Worm (Caenorhabditis elegans): ENCODE data around the gene C31G12.4.
"Not testable (repeated sequence)": the region's sequence is repeated elsewhere in the genome, so short reads cannot be mapped to it uniquely, and the experiment has no call there.

C31G12.4 gene

DNA sequence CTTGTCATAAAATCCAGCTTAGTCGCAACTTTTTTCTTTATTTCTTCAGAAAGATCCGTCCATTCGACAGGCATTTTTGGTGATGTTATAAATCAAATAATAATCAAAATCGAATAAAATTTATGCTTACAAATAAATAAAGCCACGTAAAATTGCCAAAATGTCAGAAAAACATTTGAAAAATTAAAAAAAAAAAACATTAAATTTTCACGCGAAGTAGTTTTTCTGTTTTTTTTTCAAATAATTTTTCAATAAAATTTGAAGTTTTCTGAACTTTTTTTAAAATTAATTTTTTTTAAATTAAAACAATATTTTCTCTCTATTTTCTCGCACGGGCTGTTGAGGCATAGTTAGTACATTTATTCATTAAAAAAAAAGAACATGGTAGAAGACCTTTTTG, at the start of gene C31G12.4:
Gene C31G12.4 (minus strand): TSS at position 101 of the 400 bp plus-strand sequence.
- TF ChIP-seq sptf-1 (tag; optimal IDR thresholded peaks at IDR 0.05) (no peak), nhr-12 (tag; optimal IDR thresholded peaks at IDR 0.05) (no peak), unc-120 (tag; optimal IDR thresholded peaks at IDR 0.05; ENCODE audit: poor library complexity, severe bottlenecking) (no peak), hlh-1 (tag; optimal IDR thresholded peaks at IDR 0.05) (no peak), ham-2 (GFP tag; optimal IDR thresholded peaks at IDR 0.05) (no peak), unc-62 (GFP tag; optimal IDR thresholded peaks at IDR 0.05) (no peak), ces-1 (GFP tag; optimal IDR thresholded peaks at IDR 0.05) (no peak), nhr-76 (tag; optimal IDR thresholded peaks at IDR 0.05) (no peak), ceh-43 (GFP tag; optimal IDR thresholded peaks at IDR 0.05) (no peak), blmp-1 (tag; optimal IDR thresholded peaks at IDR 0.05) (no peak)

- TF ChIP-seq nhr-12 (tag; optimal IDR thresholded peaks at IDR 0.05): no peak
- no peak for TF ChIP-seq sptf-1 (tag; optimal IDR thresholded peaks at IDR 0.05)
- TF ChIP-seq blmp-1 (tag; optimal IDR thresholded peaks at IDR 0.05): no peak
- TF ChIP-seq ceh-83 (GFP tag; optimal IDR thresholded peaks at IDR 0.05): no peak
These were observed 45.8 kb upstream of the C31G12.4 start, which contains the start of gene F16H6.10 for ce11 chrV:18224353-18224752. TSS of gene F16H6.10 (minus strand) at chrV:18224453.

ce11 chrV:18216784-18217183, 38.2 kb upstream of the C31G12.4 start, which contains the start of gene F16H6.9:
TSS of gene F16H6.9 (plus strand) at chrV:18217084.
- not testable (repeated sequence) for TF ChIP-seq ceh-83 (GFP tag; optimal IDR thresholded peaks at IDR 0.05); pha-4 (tag; optimal IDR thresholded peaks at IDR 0.05); nhr-28 (tag; optimal IDR thresholded peaks at IDR 0.05)

ce11 chrV:18216175-18216574, 37.6 kb upstream of the C31G12.4 start, which contains the start of gene F16H6.8:
TSS of gene F16H6.8 (minus strand) at chrV:18216275.
- TF ChIP-seq mab-5 (tag; optimal IDR thresholded peaks at IDR 0.05); elt-1 (tag; optimal IDR thresholded peaks at IDR 0.05; ENCODE audit: borderline replicate concordance, insufficient read depth); bed-3 (GFP tag; optimal IDR thresholded peaks at IDR 0.05): not testable (repeated sequence)

ce11 chrV:18212848-18213247, 34.3 kb upstream of the C31G12.4 start:
- TF ChIP-seq ces-1 (GFP tag; optimal IDR thresholded peaks at IDR 0.05) (no peak), drap-1 (GFP tag; optimal IDR thresholded peaks at IDR 0.05) (no peak), snpc-4 (tag; optimal IDR thresholded peaks at IDR 0.05) (no peak), mab-5 (tag; optimal IDR thresholded peaks at IDR 0.05) (no peak), M03D4.4 (tag; optimal IDR thresholded peaks at IDR 0.05) (no peak), bed-3 (GFP tag; optimal IDR thresholded peaks at IDR 0.05) (no peak), nhr-76 (tag; optimal IDR thresholded peaks at IDR 0.05) (no peak), nhr-2 (tag; optimal IDR thresholded peaks at IDR 0.05) (no peak), mep-1 (tag; optimal IDR thresholded peaks at IDR 0.05) (no peak), ztf-11 (tag; optimal IDR thresholded peaks at IDR 0.05) (no peak), unc-62 (GFP tag; optimal IDR thresholded peaks at IDR 0.05) (no peak), ham-2 (GFP tag; optimal IDR thresholded peaks at IDR 0.05) (no peak), lin-13 (tag; optimal IDR thresholded peaks at IDR 0.05) (no peak), lsy-2 (tag; optimal IDR thresholded peaks at IDR 0.05) (no peak), flh-1 (GFP tag; optimal IDR thresholded peaks at IDR 0.05) (no peak), elt-1 (tag; optimal IDR thresholded peaks at IDR 0.05; ENCODE audit: borderline replicate concordance, insufficient read depth) (no peak), pha-4 (tag; optimal IDR thresholded peaks at IDR 0.05) (no peak), nhr-28 (tag; optimal IDR thresholded peaks at IDR 0.05) (no peak)

DNA sequence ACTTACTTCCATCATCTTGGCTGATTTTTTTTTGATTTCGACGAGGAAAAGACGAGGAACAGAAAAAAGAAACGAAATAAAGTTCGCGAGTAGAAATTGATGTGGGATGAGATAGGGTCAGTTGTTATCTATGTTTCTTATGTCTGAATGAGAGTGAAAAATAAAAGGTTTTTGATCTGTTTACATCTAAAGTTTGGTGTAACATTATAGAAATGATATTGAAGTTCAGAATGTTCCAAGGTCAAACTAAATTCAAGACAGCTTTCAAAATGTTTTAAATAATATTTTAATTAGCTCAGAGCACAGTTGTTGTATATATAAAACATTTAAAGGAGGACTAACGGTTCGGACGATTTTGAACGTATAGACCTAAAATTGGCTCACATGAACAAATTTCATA, 30.5 kb upstream of the C31G12.4 start, which contains the start of gene F16H6.7:
Gene F16H6.7 (minus strand): TSS at position 101 of the 400 bp plus-strand sequence.
- TF ChIP-seq drap-1 (GFP tag; optimal IDR thresholded peaks at IDR 0.05) (no peak), mls-2 (tag; optimal IDR thresholded peaks at IDR 0.05) (no peak), ham-2 (GFP tag; optimal IDR thresholded peaks at IDR 0.05) (no peak), hlh-1 (tag; optimal IDR thresholded peaks at IDR 0.05) (no peak), unc-120 (tag; optimal IDR thresholded peaks at IDR 0.05; ENCODE audit: poor library complexity, severe bottlenecking) (no peak), bed-3 (GFP tag; optimal IDR thresholded peaks at IDR 0.05) (no peak), sem-2 (GFP tag; optimal IDR thresholded peaks at IDR 0.05) (no peak), lsy-2 (tag; optimal IDR thresholded peaks at IDR 0.05) (no peak)

ce11 chrV:18198421-18198820, 19.9 kb upstream of the C31G12.4 start, which contains the start of gene F16H6.4:
TSS of gene F16H6.4 (plus strand) at chrV:18198721.
- no peak for TF ChIP-seq lsy-2 (tag; optimal IDR thresholded peaks at IDR 0.05)
- no peak for TF ChIP-seq M03D4.4 (tag; optimal IDR thresholded peaks at IDR 0.05)
- TF ChIP-seq blmp-1 (tag; optimal IDR thresholded peaks at IDR 0.05): no peak
- TF ChIP-seq zip-8 (tag; optimal IDR thresholded peaks at IDR 0.05): no peak
- TF ChIP-seq nhr-28 (tag; optimal IDR thresholded peaks at IDR 0.05): no peak
